Fruit fly (Drosophila melanogaster): Measurements from ENCODE around the gene kst.

dm6 chr3L:3329763-3330162 lies 6.9 kb upstream of the kst start, which contains the start of gene CG14961:
- TF ChIP-seq CG10565 (GFP tag; optimal IDR thresholded peaks at IDR 0.05) (no peak), cad (GFP tag; optimal IDR thresholded peaks at IDR 0.05) (no peak), Blimp-1 (GFP tag; optimal IDR thresholded peaks at IDR 0.05) (no peak), nau (GFP tag; optimal IDR thresholded peaks at IDR 0.05) (no peak), CG4820 (GFP tag; optimal IDR thresholded peaks at IDR 0.05) (no peak), bowl (GFP tag; IDR thresholded peaks at IDR 0.05) (no peak), mld (GFP tag; IDR thresholded peaks at IDR 0.05; ENCODE audit: partially characterized antibody) (no peak), CG12659 (GFP tag; optimal IDR thresholded peaks at IDR 0.05) (no peak), CkIIα-i1 (GFP tag; IDR thresholded peaks at IDR 0.05) (no peak), ems (GFP tag; optimal IDR thresholded peaks at IDR 0.05) (no peak), CG18619 (GFP tag; optimal IDR thresholded peaks at IDR 0.05) (no peak)
